Fruit fly (Drosophila melanogaster) whole organism, wandering third instar larva: ENCODE results near the gene Grx5.

ENCODE experiments used
- Abd-B ChIP-seq: fragments of >200 bp; optimal IDR thresholded peaks from 2 replicates; lab custom pipeline; 2017; ENCODE audit warnings: missing biosample characterization, missing genetic modification characterization
- CG32264 ChIP-seq: fragments of 200-800 bp; sonication (Bioruptor generic); optimal IDR thresholded peaks from 2 replicates; lab custom pipeline; 2016; ENCODE audit warnings: missing biosample characterization, missing genetic modification characterization
- HLH106 ChIP-seq: fragments of 200-800 bp; optimal IDR thresholded peaks from 3 replicates; lab custom pipeline; 2019; ENCODE audit warnings: missing biosample characterization, mild to moderate bottlenecking, missing genetic modification characterization, moderate library complexity
- Hr78 ChIP-seq: fragments of >200 bp; optimal IDR thresholded peaks from 2 replicates; lab custom pipeline; 2017; ENCODE audit warnings: missing biosample characterization, missing genetic modification characterization
- Hr83 ChIP-seq: fragments of 200-300 bp; sonication (Bioruptor generic); optimal IDR thresholded peaks from 2 replicates; lab custom pipeline; 2016; ENCODE audit warnings: missing biosample characterization, mild to moderate bottlenecking, missing genetic modification characterization, moderate library complexity; ENCODE audit not compliant: poor library complexity, severe bottlenecking
- Myc ChIP-seq: fragments of >200 bp; optimal IDR thresholded peaks from 2 replicates; lab custom pipeline; 2017
- OdsH ChIP-seq: fragments of 200-800 bp; sonication (Bioruptor generic); optimal IDR thresholded peaks from 2 replicates; lab custom pipeline; 2016; ENCODE audit warnings: missing biosample characterization, mild to moderate bottlenecking, missing genetic modification characterization
- fru ChIP-seq: fragments of 200-800 bp; sonication (Bioruptor generic); optimal IDR thresholded peaks from 3 replicates; lab custom pipeline; 2016; ENCODE audit warnings: missing biosample characterization, mild to moderate bottlenecking, missing genetic modification characterization
- h ChIP-seq: fragments of 200-800 bp; sonication (Bioruptor generic); optimal IDR thresholded peaks from 3 replicates; lab custom pipeline; 2016; ENCODE audit warnings: missing biosample characterization, mild to moderate bottlenecking, missing genetic modification characterization
- lola ChIP-seq: fragments of >200 bp; optimal IDR thresholded peaks from 2 replicates; lab custom pipeline; 2017; ENCODE audit warnings: missing biosample characterization, missing genetic modification characterization
- pan ChIP-seq: fragments of >200 bp; optimal IDR thresholded peaks from 2 replicates; lab custom pipeline; 2017
- sv ChIP-seq: fragments of 200-800 bp; sonication (Bioruptor generic); optimal IDR thresholded peaks from 3 replicates; lab custom pipeline; 2016; ENCODE audit warnings: missing biosample characterization, missing genetic modification characterization
- usp ChIP-seq: fragments of >200 bp; optimal IDR thresholded peaks from 2 replicates; lab custom pipeline; 2017; ENCODE audit warnings: missing biosample characterization, missing genetic modification characterization

DNA sequence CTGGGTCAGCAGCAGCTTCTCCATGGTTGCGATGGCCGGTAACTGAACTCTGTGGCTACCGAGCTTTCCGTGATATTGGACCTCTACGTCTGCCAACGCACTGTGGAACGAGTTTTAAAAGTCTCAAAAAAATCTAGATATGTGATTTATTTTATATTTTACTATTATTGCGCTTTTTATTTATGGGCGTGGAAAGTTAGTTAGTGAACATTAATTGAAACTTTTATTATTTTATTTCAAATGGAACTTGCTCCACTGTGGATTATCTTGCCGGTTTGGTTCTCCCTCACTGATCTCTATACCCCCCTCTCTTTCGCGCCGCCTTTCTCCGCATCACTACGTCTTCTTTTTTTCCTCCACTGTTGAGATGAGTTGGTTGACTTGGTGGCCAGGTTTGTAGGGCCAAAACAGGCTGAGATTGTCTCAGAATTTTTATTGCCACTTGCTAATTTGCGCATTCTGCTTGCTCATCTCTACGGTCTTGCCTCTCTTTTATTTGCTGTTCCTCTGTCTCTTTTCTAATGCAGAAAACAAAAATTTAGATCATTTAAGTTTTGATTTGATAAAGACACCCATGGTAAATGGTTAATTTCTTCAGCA lies 10.9 kb upstream of the Grx5 start, which contains the start of gene CG9522:
- TF ChIP-seq usp (GFP tag; lab: Kevin White, UChicago) (no peak), h (GFP tag; lab: Kevin White, UChicago) (peak; percentile 82), Myc (no peak), fru (peak; percentile 78), pan (lab: Kevin White, UChicago) (no peak), Abd-B (GFP tag; lab: Kevin White, UChicago) (no peak), Hr83 (GFP tag; lab: Kevin White, UChicago) (no peak), lola (GFP tag; lab: Kevin White, UChicago) (no peak), Hr78 (GFP tag; lab: Kevin White, UChicago) (no peak), OdsH (GFP tag; lab: Kevin White, UChicago) (peak; percentile 70), HLH106 (tag; lab: Kevin White, UChicago) (peak; percentile 56), CG32264 (peak; percentile 25), sv (GFP tag; lab: Kevin White, UChicago) (peak; percentile 55)
